Worm (Caenorhabditis elegans) whole organism, mixed stage, embryonic: ENCODE data around the gene nhr-27.

Source experiments
- blmp-1 ChIP-seq: fragments of 150-350 bp; optimal IDR thresholded peaks from 2 replicates; lab custom pipeline; 2014; ENCODE audit warnings: missing biosample characterization, missing genetic modification characterization
- ceh-43 ChIP-seq: fragments of 200-800 bp; sonication (Bioruptor generic); optimal IDR thresholded peaks from 2 replicates; lab custom pipeline; 2018; ENCODE audit warnings: mild to moderate bottlenecking, missing genetic modification characterization, moderate library complexity, missing compliant biosample characterization
- lsy-2 ChIP-seq: fragments of 150-350 bp; optimal IDR thresholded peaks from 2 replicates; lab custom pipeline; 2014; ENCODE audit warnings: missing biosample characterization, missing genetic modification characterization
- mep-1 ChIP-seq: fragments of 150-350 bp; optimal IDR thresholded peaks from 2 replicates; lab custom pipeline; 2017; ENCODE audit warnings: missing biosample characterization, missing genetic modification reagents, missing genetic modification characterization, inconsistent platforms
- nhr-12 ChIP-seq: fragments of 150-350 bp; optimal IDR thresholded peaks from 2 replicates; lab custom pipeline; 2014; ENCODE audit warnings: missing biosample characterization, missing genetic modification characterization
- nhr-237 ChIP-seq: fragments of 150-350 bp; optimal IDR thresholded peaks from 2 replicates; lab custom pipeline; 2014; ENCODE audit warnings: missing biosample characterization, missing genetic modification characterization
- nhr-28 ChIP-seq: fragments of 150-350 bp; optimal IDR thresholded peaks from 2 replicates; lab custom pipeline; 2014; ENCODE audit warnings: missing biosample characterization, missing genetic modification characterization
- pha-4 ChIP-seq: fragments of 150-350 bp; optimal IDR thresholded peaks from 2 replicates; lab custom pipeline; 2018; ENCODE audit warnings: missing biosample characterization, missing genetic modification reagents, missing genetic modification characterization
- snpc-4 ChIP-seq: fragments of 150-350 bp; optimal IDR thresholded peaks from 2 replicates; lab custom pipeline; 2014; ENCODE audit warnings: missing biosample characterization, missing genetic modification characterization

- no peak for TF ChIP-seq lsy-2 (tag; lab: Kevin White, UChicago)
- no peak for TF ChIP-seq snpc-4 (tag; lab: Kevin White, UChicago)
- TF ChIP-seq nhr-237 = no peak
- TF ChIP-seq mep-1 = no peak
- TF ChIP-seq nhr-12 (tag; lab: Kevin White, UChicago) = no peak
- no peak for TF ChIP-seq nhr-28 (tag; lab: Kevin White, UChicago)
- TF ChIP-seq pha-4 (tag; lab: Kevin White, UChicago) = no peak
- no peak for TF ChIP-seq blmp-1 (tag; lab: Kevin White, UChicago)
- TF ChIP-seq ceh-43 (GFP tag; lab: Kevin White, UChicago) = no peak
These were observed 136.4 kb downstream of the nhr-27 start for ce11 chrX:12671638-12672290.
